Worm (Caenorhabditis elegans): ENCODE results near the gene srz-15.

srz-15 gene

DNA sequence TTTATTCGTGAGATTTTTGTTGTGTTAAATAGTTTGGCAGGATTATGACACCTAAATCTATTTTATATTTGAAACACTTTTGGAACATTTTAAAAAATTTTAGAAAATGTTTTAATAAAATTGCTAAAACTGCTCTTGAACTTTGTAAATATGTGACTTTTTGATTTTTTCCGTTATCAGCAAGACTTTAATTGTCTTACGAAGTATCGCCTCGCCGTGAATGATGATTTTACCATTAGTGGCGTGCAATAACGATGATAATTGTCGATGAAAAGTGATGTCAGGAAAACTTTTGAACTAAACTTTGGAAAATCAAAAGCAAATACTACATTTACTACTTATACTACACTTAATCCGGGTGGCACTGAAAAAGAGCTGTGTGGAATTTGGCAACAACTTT, 5.0 kb downstream of the srz-15 start:
- no peak for TF ChIP-seq T22C8.4 (GFP tag; IDR thresholded peaks at IDR 0.05)

- TF ChIP-seq tab-1 (GFP tag; IDR thresholded peaks at IDR 0.05) (no peak), flt-1 (GFP tag; IDR thresholded peaks at IDR 0.05) (no peak)
Measured at ce11 chrIV:12921027-12921426, 5.4 kb downstream of the srz-15 start, which contains the start of gene C32H11.4. Gene C32H11.4 (plus strand): TSS chrIV:12921264.

ce11 chrIV:12924332-12924731, 8.8 kb downstream of the srz-15 start, which contains the start of gene srlf-4:
Gene srlf-4 (minus strand): TSS chrIV:12924432.
- TF ChIP-seq flt-1 (GFP tag; IDR thresholded peaks at IDR 0.05) = no peak
- no peak for TF ChIP-seq cog-1 (tag; optimal IDR thresholded peaks at IDR 0.05)
- no peak for TF ChIP-seq T22C8.4 (GFP tag; IDR thresholded peaks at IDR 0.05)
- TF ChIP-seq ztf-29 (GFP tag; IDR thresholded peaks at IDR 0.05) = no peak

ce11 chrIV:12926639-12927038, 11.1 kb downstream of the srz-15 start, which contains the start of gene srlf-5:
Gene srlf-5 (minus strand): TSS chrIV:12926739.
- no peak for TF ChIP-seq tab-1 (GFP tag; IDR thresholded peaks at IDR 0.05)
- TF ChIP-seq ztf-29 (GFP tag; IDR thresholded peaks at IDR 0.05) = no peak
- TF ChIP-seq klf-2 (GFP tag; conservative IDR thresholded peaks at IDR 0.05) = no peak

DNA sequence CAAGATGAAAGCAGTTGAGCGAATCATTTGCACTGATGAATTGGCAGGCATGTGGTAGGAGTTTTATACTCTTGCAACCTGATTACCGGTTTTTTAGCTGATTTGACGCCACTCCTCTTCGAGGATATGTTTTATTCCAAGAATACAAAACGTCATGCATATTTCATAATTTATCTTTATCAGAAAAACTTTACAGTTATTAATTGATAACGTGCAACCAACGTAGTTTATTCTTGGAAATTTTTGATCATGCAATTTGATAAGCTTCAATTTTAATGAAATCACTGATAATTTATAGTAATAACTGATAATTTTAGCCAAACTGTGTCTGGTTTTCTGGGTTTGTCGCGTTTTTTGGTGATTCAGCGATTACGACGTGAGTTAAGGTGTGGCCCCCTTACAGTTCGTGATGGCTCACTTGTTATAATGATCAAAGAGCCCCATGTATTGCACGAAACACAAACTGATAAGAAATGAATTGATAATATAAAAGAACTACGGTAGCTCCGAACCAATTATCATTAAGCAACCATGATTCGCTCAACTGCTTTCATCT, 20.7 kb downstream of the srz-15 start, which contains the start of the genes cld-1 and dod-21:
Gene cld-1 (minus strand): TSS at position 51 of the 556 bp plus-strand sequence.
Gene dod-21 (plus strand): TSS at position 518 of the 556 bp plus-strand sequence.
- TF ChIP-seq klf-2 (GFP tag; conservative IDR thresholded peaks at IDR 0.05) (no peak), T22C8.4 (GFP tag; IDR thresholded peaks at IDR 0.05) (no peak), ztf-29 (GFP tag; IDR thresholded peaks at IDR 0.05) (no peak), ref-1 (GFP tag; conservative IDR thresholded peaks at IDR 0.05) (no peak), cog-1 (tag; optimal IDR thresholded peaks at IDR 0.05) (no peak), med-1 (GFP tag; optimal IDR thresholded peaks at IDR 0.05; ENCODE audit: insufficient read depth) (no peak), ztf-23 (GFP tag; IDR thresholded peaks at IDR 0.05) (no peak), tab-1 (GFP tag; IDR thresholded peaks at IDR 0.05) (no peak), flt-1 (GFP tag; IDR thresholded peaks at IDR 0.05) (no peak)

DNA sequence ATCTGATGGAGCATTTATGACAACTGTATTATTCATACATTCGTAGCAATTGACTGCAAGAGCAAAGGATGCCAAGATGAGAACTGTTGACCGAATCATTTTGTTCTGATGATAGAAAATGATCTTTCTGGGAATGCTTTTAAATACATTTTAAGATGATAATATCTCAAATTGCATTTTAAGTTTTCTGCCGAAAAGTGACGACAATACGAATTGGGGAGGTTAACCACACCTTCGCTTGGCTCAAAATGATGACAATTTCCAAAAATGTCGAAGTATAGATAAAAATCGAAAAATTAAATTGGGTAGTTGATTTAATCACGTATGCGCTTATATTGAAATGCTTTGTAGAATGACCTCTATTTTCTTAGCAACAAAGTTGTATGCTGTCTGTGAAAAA, 25.7 kb downstream of the srz-15 start, which contains the start of gene dod-24:
Gene dod-24 (minus strand): TSS at position 101 of the 400 bp plus-strand sequence.
- TF ChIP-seq tab-1 (GFP tag; IDR thresholded peaks at IDR 0.05) = no peak

ce11 chrIV:12942633-12943032, 27.1 kb downstream of the srz-15 start, which contains the start of gene dct-19:
Gene dct-19 (plus strand): TSS chrIV:12942933.
- TF ChIP-seq med-1 (GFP tag; optimal IDR thresholded peaks at IDR 0.05; ENCODE audit: insufficient read depth) = no peak
- no peak for TF ChIP-seq T22C8.4 (GFP tag; IDR thresholded peaks at IDR 0.05)
- TF ChIP-seq ref-1 (GFP tag; conservative IDR thresholded peaks at IDR 0.05) = no peak
- no peak for TF ChIP-seq ztf-23 (GFP tag; IDR thresholded peaks at IDR 0.05)
- TF ChIP-seq cog-1 (tag; optimal IDR thresholded peaks at IDR 0.05) = no peak
- no peak for TF ChIP-seq tab-1 (GFP tag; IDR thresholded peaks at IDR 0.05)
- TF ChIP-seq ztf-29 (GFP tag; IDR thresholded peaks at IDR 0.05) = no peak
- TF ChIP-seq flt-1 (GFP tag; IDR thresholded peaks at IDR 0.05) = no peak
- TF ChIP-seq klf-2 (GFP tag; conservative IDR thresholded peaks at IDR 0.05) = no peak

- TF ChIP-seq ztf-29 (GFP tag; IDR thresholded peaks at IDR 0.05) = no peak
Measured at ce11 chrIV:12946488-12946887, 30.9 kb downstream of the srz-15 start, which contains the start of gene F55G11.1. Gene F55G11.1 (minus strand): TSS chrIV:12946588.

DNA sequence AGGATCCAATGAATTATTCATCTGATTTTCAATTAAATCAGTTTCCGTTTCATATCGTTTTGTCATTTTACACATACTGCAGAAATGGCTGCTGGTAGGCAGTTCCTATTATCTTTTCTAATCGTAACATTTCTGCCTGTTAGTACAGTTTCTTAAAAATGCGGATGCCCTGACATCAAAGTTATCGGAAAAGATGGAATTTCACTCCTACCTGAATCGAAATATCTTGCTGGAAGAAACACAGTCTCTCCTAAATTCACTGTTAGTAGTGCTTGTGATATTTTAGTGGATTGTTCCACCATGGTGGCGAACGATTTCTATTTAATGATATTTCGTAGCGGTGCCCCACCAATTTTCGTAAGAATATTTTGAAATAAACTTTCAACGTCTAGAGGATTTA, 32.9 kb downstream of the srz-15 start, which contains the start of gene F55G11.10:
Gene F55G11.10 (plus strand): TSS at position 301 of the 400 bp plus-strand sequence.
- TF ChIP-seq ztf-23 (GFP tag; IDR thresholded peaks at IDR 0.05) (no peak), tab-1 (GFP tag; IDR thresholded peaks at IDR 0.05) (no peak), klf-2 (GFP tag; conservative IDR thresholded peaks at IDR 0.05) (no peak), ztf-29 (GFP tag; IDR thresholded peaks at IDR 0.05) (no peak), med-1 (GFP tag; optimal IDR thresholded peaks at IDR 0.05; ENCODE audit: insufficient read depth) (no peak), cog-1 (tag; optimal IDR thresholded peaks at IDR 0.05) (no peak)

- TF ChIP-seq ztf-23 (GFP tag; IDR thresholded peaks at IDR 0.05) = no peak
Measured at ce11 chrIV:12957730-12958129, 42.2 kb downstream of the srz-15 start, which contains the start of gene F55G11.6. Gene F55G11.6 (plus strand): TSS chrIV:12958030.

DNA sequence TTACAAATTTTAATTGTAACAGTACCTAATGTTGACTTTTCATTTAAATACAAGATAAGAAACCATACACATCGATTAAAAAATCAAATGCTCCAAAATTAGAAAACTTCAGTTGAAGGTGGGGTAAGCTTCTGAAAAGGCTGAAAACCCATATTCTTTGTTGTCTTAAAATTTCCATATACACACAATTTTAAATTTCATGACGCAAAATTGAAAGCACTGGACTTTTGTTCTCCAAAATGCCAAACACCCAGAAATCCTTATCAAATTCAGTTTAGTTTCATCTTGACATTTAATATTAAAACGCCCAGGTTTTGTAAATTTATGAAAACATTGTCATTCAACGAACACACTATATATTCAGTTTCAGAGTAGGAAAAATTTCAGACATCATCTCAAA, 44.6 kb downstream of the srz-15 start, which contains the start of gene F55G11.7:
Gene F55G11.7 (plus strand): TSS at position 301 of the 400 bp plus-strand sequence.
- TF ChIP-seq tab-1 (GFP tag; IDR thresholded peaks at IDR 0.05) = no peak

DNA sequence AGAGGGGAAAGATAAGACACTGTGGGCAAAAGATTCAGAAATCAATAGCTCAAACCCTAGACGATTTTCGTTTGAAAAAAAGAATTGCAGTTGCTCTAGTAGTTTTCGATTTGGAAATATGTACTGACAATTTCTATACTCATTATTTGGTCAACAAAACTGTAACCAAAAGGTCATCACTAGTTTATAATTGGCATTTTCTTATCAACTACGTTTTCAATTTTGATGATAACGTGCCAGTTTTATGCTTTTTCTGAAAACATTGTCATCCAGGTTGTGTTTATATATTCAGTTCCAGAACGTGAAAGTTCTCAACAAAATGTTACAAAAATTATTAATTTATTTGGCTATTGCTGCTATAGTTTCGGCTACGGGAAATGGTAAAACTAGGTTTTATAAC, 47.0 kb downstream of the srz-15 start, which contains the start of gene F55G11.8:
Gene F55G11.8 (plus strand): TSS at position 245 of the 400 bp plus-strand sequence.
- TF ChIP-seq ztf-23 (GFP tag; IDR thresholded peaks at IDR 0.05) = no peak
- TF ChIP-seq med-1 (GFP tag; optimal IDR thresholded peaks at IDR 0.05; ENCODE audit: insufficient read depth) = no peak
- TF ChIP-seq klf-2 (GFP tag; conservative IDR thresholded peaks at IDR 0.05) = no peak
- TF ChIP-seq ztf-29 (GFP tag; IDR thresholded peaks at IDR 0.05) = no peak
- TF ChIP-seq tab-1 (GFP tag; IDR thresholded peaks at IDR 0.05) = no peak
- no peak for TF ChIP-seq T22C8.4 (GFP tag; IDR thresholded peaks at IDR 0.05)
- TF ChIP-seq ref-1 (GFP tag; conservative IDR thresholded peaks at IDR 0.05) = no peak
- no peak for TF ChIP-seq flt-1 (GFP tag; IDR thresholded peaks at IDR 0.05)

Data from whole organism, midembryonic.